Worm (Caenorhabditis elegans) whole organism, L2 larva: ENCODE measurements around the gene F15B9.8.

Experiments
- F13H6.1 ChIP-seq: sonication (generic microtip); optimal IDR thresholded peaks from 2 replicates; lab custom pipeline; 2016; ENCODE audit warnings: missing genetic modification characterization, missing compliant biosample characterization
- blmp-1 ChIP-seq: sonication (generic microtip); optimal IDR thresholded peaks from 2 replicates; lab custom pipeline; 2017; ENCODE audit warnings: missing genetic modification characterization, mild to moderate bottlenecking, missing compliant biosample characterization, antibody characterized with exemption, moderate library complexity; ENCODE audit not compliant: insufficient read depth
- ceh-82 ChIP-seq: fragments of 150-350 bp; optimal IDR thresholded peaks from 2 replicates; lab custom pipeline; 2014; ENCODE audit warnings: missing biosample characterization, missing genetic modification characterization
- elt-1 ChIP-seq: fragments of 150-350 bp; optimal IDR thresholded peaks from 2 replicates; lab custom pipeline; 2014; ENCODE audit warnings: missing biosample characterization, missing genetic modification characterization
- lin-13 ChIP-seq: fragments of 150-350 bp; optimal IDR thresholded peaks from 2 replicates; lab custom pipeline; 2014; ENCODE audit warnings: missing biosample characterization, missing genetic modification reagents, missing genetic modification characterization
- lsy-2 ChIP-seq, 2 experiments: fragments of 150-350 bp in 1 of 2; sonication (generic microtip) in 1 of 2; optimal IDR thresholded peaks; 2 replicates each; lab custom pipeline; 2014 to 2017; ENCODE audit warnings: missing biosample characterization in 2 of 2, missing genetic modification characterization in 2 of 2
- mbf-1 ChIP-seq: sonication (generic microtip); optimal IDR thresholded peaks from 2 replicates; lab custom pipeline; 2017; ENCODE audit warnings: missing biosample characterization, missing genetic modification characterization
- nhr-11 ChIP-seq: fragments of 150-350 bp; optimal IDR thresholded peaks from 2 replicates; lab custom pipeline; 2014; ENCODE audit warnings: missing biosample characterization, missing genetic modification characterization
- nhr-23 ChIP-seq: fragments of 150-350 bp; optimal IDR thresholded peaks from 2 replicates; lab custom pipeline; 2014; ENCODE audit warnings: missing biosample characterization, missing genetic modification reagents, missing genetic modification characterization
- sem-4 ChIP-seq: fragments of 150-350 bp; optimal IDR thresholded peaks from 2 replicates; lab custom pipeline; 2014; ENCODE audit warnings: missing biosample characterization, missing genetic modification reagents, missing genetic modification characterization
- skn-1 ChIP-seq: sonication (generic microtip); optimal IDR thresholded peaks from 2 replicates; lab custom pipeline; 2017; ENCODE audit warnings: missing biosample characterization, missing genetic modification characterization
- zag-1 ChIP-seq: fragments of 150-350 bp; optimal IDR thresholded peaks from 2 replicates; lab custom pipeline; 2014; ENCODE audit warnings: missing biosample characterization, missing genetic modification characterization

- TF ChIP-seq skn-1 (tag; lab: Kevin White, UChicago) (no peak), zag-1 (tag; lab: Kevin White, UChicago) (no peak), nhr-11 (no peak), ceh-82 (tag; lab: Kevin White, UChicago) (no peak), nhr-23 (tag; lab: Kevin White, UChicago) (no peak), elt-1 (tag; lab: Kevin White, UChicago) (no peak), sem-4 (tag; lab: Kevin White, UChicago) (no peak), blmp-1 (tag; lab: Kevin White, UChicago) (no peak), F13H6.1 (peak; percentile 42), mbf-1 (no peak), lin-13 (GFP tag; lab: Kevin White, UChicago) (no peak), lsy-2 (tag; optimal IDR thresholded peaks at IDR 0.05; lab: Kevin White, UChicago) (no peak)
Measured at ce11 chrV:13011904-13012303, 23.5 kb downstream of the F15B9.8 start.
